Fruit fly (Drosophila melanogaster) whole organism, embryonic: ENCODE results near the gene CG8891.
A peak's percentile ranks its signal among the peaks of the same experiment; 100 is the strongest.

ENCODE experiments used
- B-H1 ChIP-seq: fragments of 200-800 bp; sonication (Bioruptor generic); IDR thresholded peaks from 3 replicates; pipeline ENCODE4 v1.3.6; 2022; ENCODE audit warnings: missing biosample characterization, missing genetic modification characterization
- CG11085 ChIP-seq: fragments of 200-800 bp; sonication (Bioruptor generic); IDR thresholded peaks from 2 replicates; pipeline ENCODE4 v1.3.6; 2022; ENCODE audit warnings: missing biosample characterization, missing genetic modification characterization
- CG12744 ChIP-seq: fragments of 200-800 bp; sonication (Bioruptor generic); optimal IDR thresholded peaks from 2 replicates; lab custom pipeline; 2016; ENCODE audit warnings: missing biosample characterization, missing genetic modification characterization
- CG12942 ChIP-seq: fragments of 200-800 bp; sonication (Bioruptor generic); optimal IDR thresholded peaks from 3 replicates; lab custom pipeline; 2016; ENCODE audit warnings: missing biosample characterization, missing genetic modification characterization
- CG17186 ChIP-seq: fragments of 200-800 bp; sonication (Bioruptor generic); optimal IDR thresholded peaks from 3 replicates; lab custom pipeline; 2017; ENCODE audit warnings: missing biosample characterization, missing genetic modification reagents, missing genetic modification characterization
- CG17802 ChIP-seq: fragments of 200-800 bp; sonication (Bioruptor generic); optimal IDR thresholded peaks from 2 replicates; lab custom pipeline; 2018; ENCODE audit warnings: missing biosample characterization, mild to moderate bottlenecking, missing genetic modification characterization, moderate library complexity
- CG2889 ChIP-seq: fragments of 200-800 bp; sonication (Bioruptor generic); IDR thresholded peaks from 3 replicates; pipeline ENCODE4 v1.3.6; 2022; ENCODE audit warnings: missing biosample characterization, missing genetic modification characterization
- CG30403 ChIP-seq: fragments of 200-800 bp; sonication (Bioruptor generic); optimal IDR thresholded peaks from 3 replicates; lab custom pipeline; 2016; ENCODE audit warnings: missing biosample characterization, missing genetic modification characterization
- CG30431 ChIP-seq: fragments of 200-800 bp; sonication (Bioruptor generic); optimal IDR thresholded peaks from 2 replicates; lab custom pipeline; 2017; ENCODE audit warnings: missing biosample characterization, missing genetic modification characterization
- CG32767 ChIP-seq: fragments of 200-800 bp; sonication (Bioruptor generic); IDR thresholded peaks from 2 replicates; pipeline ENCODE4 v1.3.6; 2022; ENCODE audit warnings: missing biosample characterization, missing genetic modification characterization
- CG3407 ChIP-seq: fragments of 200-800 bp; sonication (Bioruptor generic); optimal IDR thresholded peaks from 2 replicates; lab custom pipeline; 2018; ENCODE audit warnings: missing biosample characterization, mild to moderate bottlenecking, missing genetic modification characterization
- CG3726 ChIP-seq: fragments of 200-800 bp; sonication (Bioruptor generic); IDR thresholded peaks from 3 replicates; pipeline ENCODE4, ENCODE4 v1.3.6; 2022; ENCODE audit warnings: missing biosample characterization, missing genetic modification characterization
- CG3847 ChIP-seq: fragments of 200-800 bp; sonication (Bioruptor generic); IDR thresholded peaks from 2 replicates; pipeline ENCODE4 v1.3.6; 2022; ENCODE audit warnings: missing biosample characterization, missing genetic modification characterization
- CG42726 ChIP-seq: fragments of 200-800 bp; sonication (Bioruptor generic); IDR thresholded peaks from 2 replicates; pipeline ENCODE4 v1.3.6; 2022; ENCODE audit warnings: missing biosample characterization, missing genetic modification characterization; ENCODE audit not compliant: partially characterized antibody
- CG5180 ChIP-seq: fragments of 200-800 bp; sonication (Bioruptor generic); optimal IDR thresholded peaks from 3 replicates; lab custom pipeline; 2017; ENCODE audit warnings: missing biosample characterization, missing genetic modification characterization, mild to moderate bottlenecking, moderate library complexity, missing genetic modification reagents
- CG5953 ChIP-seq: fragments of 200-800 bp; sonication (Bioruptor generic); IDR thresholded peaks from 2 replicates; pipeline ENCODE4 v1.3.6; 2022; ENCODE audit warnings: missing biosample characterization, missing genetic modification characterization
- CG6791 ChIP-seq: fragments of 200-800 bp; sonication (Bioruptor generic); IDR thresholded peaks from 3 replicates; pipeline ENCODE4 v1.3.6; 2022; ENCODE audit warnings: missing biosample characterization, missing genetic modification characterization; ENCODE audit not compliant: partially characterized antibody
- CG8359 ChIP-seq: fragments of 200-800 bp; sonication (Bioruptor generic); optimal IDR thresholded peaks from 2 replicates; lab custom pipeline; 2017; ENCODE audit warnings: missing biosample characterization, mild to moderate bottlenecking, missing genetic modification characterization, borderline replicate concordance
- CG9215 ChIP-seq: fragments of 200-800 bp; sonication (Bioruptor generic); IDR thresholded peaks from 2 replicates; pipeline ENCODE4 v1.3.6; 2022; ENCODE audit warnings: missing biosample characterization, missing genetic modification characterization
- CG9437 ChIP-seq: fragments of 200-800 bp; sonication (Bioruptor generic); optimal IDR thresholded peaks from 2 replicates; lab custom pipeline; 2018; ENCODE audit warnings: missing biosample characterization, mild to moderate bottlenecking, missing genetic modification characterization
- CG9727 ChIP-seq: fragments of 200-800 bp; sonication (Bioruptor generic); optimal IDR thresholded peaks from 3 replicates; lab custom pipeline; 2017; ENCODE audit warnings: missing biosample characterization, mild to moderate bottlenecking, missing genetic modification characterization
- Dad ChIP-seq: fragments of 200-800 bp; sonication (Bioruptor generic); optimal IDR thresholded peaks from 3 replicates; lab custom pipeline; 2016; ENCODE audit warnings: missing biosample characterization, missing genetic modification characterization
- Fer2 ChIP-seq: fragments of 200-800 bp; sonication (Bioruptor generic); optimal IDR thresholded peaks from 2 replicates; lab custom pipeline; 2018; ENCODE audit warnings: missing biosample characterization, mild to moderate bottlenecking, missing genetic modification characterization, moderate library complexity
- H15 ChIP-seq: fragments of 200-800 bp; sonication (Bioruptor generic); IDR thresholded peaks from 3 replicates; pipeline ENCODE4 v1.3.6; 2022; ENCODE audit warnings: missing biosample characterization, missing genetic modification characterization
- HLH3B ChIP-seq: fragments of 200-800 bp; sonication (Bioruptor generic); IDR thresholded peaks from 2 replicates; pipeline ENCODE4 v1.3.6; 2022; ENCODE audit warnings: missing biosample characterization, missing genetic modification characterization
- HLH4C ChIP-seq: fragments of 200-800 bp; sonication (Bioruptor generic); IDR thresholded peaks from 3 replicates; pipeline ENCODE4 v1.3.6; 2022; ENCODE audit warnings: missing biosample characterization, missing genetic modification characterization; ENCODE audit not compliant: partially characterized antibody
- Hmr ChIP-seq: fragments of 200-800 bp; sonication (Bioruptor generic); optimal IDR thresholded peaks from 3 replicates; lab custom pipeline; 2017; ENCODE audit warnings: mild to moderate bottlenecking, missing biosample characterization, missing genetic modification reagents, missing genetic modification characterization
- Lim3 ChIP-seq: fragments of 200-800 bp; sonication (Bioruptor generic); IDR thresholded peaks from 2 replicates; pipeline ENCODE4 v1.3.6; 2022; ENCODE audit warnings: missing biosample characterization, missing genetic modification characterization
- Ssrp ChIP-seq: fragments of 200-800 bp; sonication (Bioruptor generic); optimal IDR thresholded peaks from 2 replicates; lab custom pipeline; 2018; ENCODE audit warnings: missing biosample characterization, mild to moderate bottlenecking, missing genetic modification characterization, moderate library complexity
- TFAM ChIP-seq: fragments of 200-800 bp; sonication (Bioruptor generic); optimal IDR thresholded peaks from 2 replicates; lab custom pipeline; 2017; ENCODE audit warnings: missing biosample characterization, missing genetic modification characterization, inconsistent platforms
- Tbp ChIP-seq: fragments of >200 bp; optimal IDR thresholded peaks from 2 replicates; lab custom pipeline; 2018; ENCODE audit warnings: missing biosample characterization, missing genetic modification characterization
- az2 ChIP-seq: fragments of 200-800 bp; sonication (Bioruptor generic); optimal IDR thresholded peaks from 3 replicates; lab custom pipeline; 2016; ENCODE audit warnings: missing biosample characterization, missing genetic modification characterization
- cato ChIP-seq: fragments of 200-800 bp; sonication (Bioruptor generic); optimal IDR thresholded peaks from 2 replicates; lab custom pipeline; 2016; ENCODE audit warnings: missing biosample characterization, missing genetic modification characterization, borderline replicate concordance
- croc ChIP-seq: fragments of 200-800 bp; sonication (Bioruptor generic); conservative IDR thresholded peaks from 3 replicates; pipeline ENCODE4 v1.3.6; 2022; ENCODE audit warnings: missing biosample characterization, missing genetic modification characterization
- esg ChIP-seq: fragments of 200-800 bp; sonication (Bioruptor generic); conservative IDR thresholded peaks from 2 replicates; pipeline ENCODE4 v1.3.6; 2022; ENCODE audit warnings: missing biosample characterization, missing genetic modification characterization
- eve ChIP-seq, 2 experiments: fragments of >200 bp; optimal IDR thresholded peaks; 2 replicates each; lab custom pipeline; 2017; ENCODE audit warnings: missing biosample characterization in 2 of 2, missing genetic modification characterization in 2 of 2
- ham ChIP-seq: fragments of 200-800 bp; sonication (Bioruptor generic); IDR thresholded peaks from 2 replicates; pipeline ENCODE4 v1.3.6; 2022; ENCODE audit warnings: missing biosample characterization, missing genetic modification characterization
- hbn ChIP-seq: fragments of 200-800 bp; sonication (Bioruptor generic); IDR thresholded peaks from 2 replicates; pipeline ENCODE4 v1.3.6; 2022; ENCODE audit warnings: missing biosample characterization, missing genetic modification characterization; ENCODE audit not compliant: partially characterized antibody
- klu ChIP-seq: fragments of 200-800 bp; sonication (Bioruptor generic); IDR thresholded peaks from 2 replicates; pipeline ENCODE4 v1.3.6; 2022; ENCODE audit warnings: missing biosample characterization, missing genetic modification characterization
- lmd ChIP-seq: fragments of 200-800 bp; sonication (Bioruptor generic); IDR thresholded peaks from 2 replicates; pipeline ENCODE4 v1.3.6; 2022; ENCODE audit warnings: missing biosample characterization, missing genetic modification characterization
- lola ChIP-seq, 3 experiments: fragments of >200 bp in 2 of 3; fragments of 200-800 bp in 1 of 3; sonication (Bioruptor generic) in 1 of 3; optimal IDR thresholded peaks; 2 replicates each; lab custom pipeline; 2017 to 2019; ENCODE audit warnings: missing biosample characterization in 3 of 3, missing genetic modification characterization in 3 of 3, mild to moderate bottlenecking in 1 of 3, moderate library complexity in 1 of 3
- mld ChIP-seq: fragments of 200-800 bp; sonication (Bioruptor generic); IDR thresholded peaks from 3 replicates; pipeline ENCODE4 v1.3.6; 2022; ENCODE audit warnings: missing biosample characterization, missing genetic modification characterization; ENCODE audit not compliant: partially characterized antibody
- p53 ChIP-seq: fragments of 200-800 bp; sonication (Bioruptor generic); optimal IDR thresholded peaks from 2 replicates; lab custom pipeline; 2016; ENCODE audit warnings: missing biosample characterization, missing genetic modification characterization
- ranshi ChIP-seq: fragments of 200-800 bp; sonication (Bioruptor generic); IDR thresholded peaks from 2 replicates; pipeline ENCODE4 v1.3.6; 2022; ENCODE audit warnings: missing biosample characterization, missing genetic modification characterization
- row ChIP-seq: fragments of 200-800 bp; sonication (Bioruptor generic); IDR thresholded peaks from 3 replicates; pipeline ENCODE4 v1.3.6; 2022; ENCODE audit warnings: missing biosample characterization, missing genetic modification characterization
- sd ChIP-seq: fragments of 200-800 bp; sonication (Bioruptor generic); optimal IDR thresholded peaks from 3 replicates; lab custom pipeline; 2018; ENCODE audit warnings: missing biosample characterization, mild to moderate bottlenecking, missing genetic modification characterization, moderate library complexity
- sens ChIP-seq: fragments of 200-800 bp; sonication (Bioruptor generic); peaks from one replicate; lab custom pipeline; 2016; ENCODE audit warnings: missing biosample characterization, missing genetic modification characterization
- stc ChIP-seq: fragments of 200-800 bp; sonication (Bioruptor generic); IDR thresholded peaks from 2 replicates; pipeline ENCODE4 v1.3.6; 2022; ENCODE audit warnings: missing biosample characterization, missing genetic modification characterization
- toy ChIP-seq: fragments of 200-800 bp; sonication (Bioruptor generic); IDR thresholded peaks from 2 replicates; pipeline ENCODE4 v1.3.6; 2022; ENCODE audit warnings: missing biosample characterization, missing genetic modification characterization

CG8891 gene

DNA sequence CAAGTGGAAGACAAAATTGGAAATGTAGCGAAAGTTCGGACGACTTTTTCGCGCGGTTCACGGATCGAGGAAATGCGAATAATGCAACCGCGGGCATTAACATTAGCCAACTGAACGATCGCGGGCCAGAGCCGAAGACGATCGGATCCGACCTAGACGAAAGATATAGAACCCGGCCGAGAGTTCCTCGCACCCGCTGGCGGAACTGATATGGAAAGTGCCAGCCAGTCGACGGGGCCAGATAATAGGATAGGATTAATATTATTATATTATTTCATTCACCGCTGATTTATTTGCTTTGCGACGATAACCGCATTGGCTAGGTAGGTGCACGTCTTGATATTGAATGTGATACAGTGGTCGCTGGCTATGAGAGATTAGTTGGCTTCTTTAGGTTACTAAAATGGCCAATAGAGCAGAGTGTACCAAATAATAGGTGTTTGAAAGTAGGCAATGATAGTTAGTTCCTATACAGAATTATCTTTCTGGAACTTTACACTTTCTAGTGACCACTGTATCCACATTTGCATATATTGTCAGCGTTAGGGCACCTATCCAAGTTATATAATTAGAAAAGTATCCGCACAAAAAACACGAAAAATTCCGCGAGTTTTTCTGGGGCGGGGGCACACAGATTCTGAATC, 20.3 kb upstream of the CG8891 start (continued):
- TF ChIP-seq ranshi (peak; percentile 70; the same call in 1 of the 2 replicates), Hmr (GFP tag; lab: Kevin White, UChicago) (peak; percentile 55), CG12744 (no peak), CG2889 (GFP tag; lab: Robert Waterston, UW) (peak; percentile 77; the same call in 2 of the 3 replicates), CG17802 (tag; lab: Kevin White, UChicago) (no peak), lola (GFP tag; optimal IDR thresholded peaks at IDR 0.05; lab: Kevin White, UChicago) (peak in 1 of 3 experiments; percentile 47), toy (GFP tag; lab: Robert Waterston, UW) (no peak), B-H1 (peak; percentile 69), hbn (GFP tag; lab: Robert Waterston, UW) (no peak), mld (GFP tag; lab: Robert Waterston, UW) (no peak), CG3407 (no peak), CG3847 (GFP tag; lab: Robert Waterston, UW) (peak; percentile 57; the same call in 1 of the 2 replicates), sd (tag; lab: Kevin White, UChicago) (no peak), H15 (GFP tag; lab: Robert Waterston, UW) (peak; percentile 57; the same call in 1 of the 3 replicates), croc (GFP tag; lab: Robert Waterston, UW) (peak; percentile 40; the same call in 1 of the 3 replicates), Dad (GFP tag; lab: Kevin White, UChicago) (peak; percentile 44), CG6791 (no peak), stc (GFP tag; lab: Robert Waterston, UW) (peak; percentile 64), CG5953 (GFP tag; lab: Robert Waterston, UW) (0 out of 2 replicates have a peak, but pooled peaks have one; percentile 37), Lim3 (GFP tag; lab: Robert Waterston, UW) (no peak), HLH4C (GFP tag; lab: Robert Waterston, UW) (no peak), Tbp (GFP tag; lab: Kevin White, UChicago) (no peak), eve (GFP tag; optimal IDR thresholded peaks at IDR 0.05; lab: Kevin White, UChicago) (peak in 1 of 2 experiments; percentile 61), CG8359 (GFP tag; lab: Kevin White, UChicago) (peak; percentile 29), CG5180 (GFP tag; lab: Kevin White, UChicago) (peak; percentile 22), p53 (GFP tag; lab: Kevin White, UChicago) (no peak), CG30403 (GFP tag; lab: Kevin White, UChicago) (peak; percentile 49), klu (0 out of 2 replicates have a peak, but pooled peaks have one; percentile 47), TFAM (GFP tag; lab: Kevin White, UChicago) (no peak), CG17186 (GFP tag; lab: Kevin White, UChicago) (no peak), lmd (GFP tag; lab: Robert Waterston, UW) (peak; percentile 82), ham (GFP tag; lab: Robert Waterston, UW) (no peak), cato (peak; percentile 7), CG9215 (peak; percentile 55; the same call in 1 of the 2 replicates), CG32767 (GFP tag; lab: Robert Waterston, UW) (peak; percentile 47; the same call in 1 of the 2 replicates), Ssrp (peak; percentile 40), CG3726 (GFP tag; lab: Robert Waterston, UW) (0 out of 3 replicates have a peak, but pooled peaks have one; percentile 51), HLH3B (GFP tag; lab: Robert Waterston, UW) (peak; percentile 56), esg (GFP tag; lab: Robert Waterston, UW) (peak; percentile 70), CG9727 (GFP tag; lab: Kevin White, UChicago) (peak; percentile 67), CG42726 (GFP tag; lab: Robert Waterston, UW) (no peak), CG9437 (GFP tag; lab: Kevin White, UChicago) (no peak), Fer2 (tag; lab: Kevin White, UChicago) (peak; percentile 40), row (GFP tag; lab: Robert Waterston, UW) (peak; percentile 80), az2 (GFP tag; lab: Kevin White, UChicago) (peak; percentile 47), CG11085 (GFP tag; lab: Robert Waterston, UW) (no peak), sens (peak; percentile 95), CG12942 (peak; percentile 40), CG30431 (GFP tag; lab: Kevin White, UChicago) (peak; percentile 70)
